Worm (Caenorhabditis elegans) whole organism, late embryonic: ENCODE results near the gene abch-1.
A peak's percentile ranks its signal among the peaks of the same experiment; 100 is the strongest.

Experiments used
- C08G9.2 ChIP-seq: sonication (generic microtip); optimal IDR thresholded peaks from 2 replicates; lab custom pipeline; 2016; ENCODE audit warnings: mild to moderate bottlenecking, missing genetic modification characterization, moderate library complexity, missing compliant biosample characterization
- K09A11.1 ChIP-seq: sonication (generic microtip); optimal IDR thresholded peaks from 2 replicates; lab custom pipeline; 2017; ENCODE audit warnings: antibody characterized with exemption, mild to moderate bottlenecking, missing genetic modification characterization, missing compliant biosample characterization; ENCODE audit not compliant: insufficient read depth
- Y22D7AL.16 ChIP-seq: sonication (generic microtip); optimal IDR thresholded peaks from 2 replicates; lab custom pipeline; 2016; ENCODE audit warnings: missing genetic modification characterization, missing compliant biosample characterization
- ahr-1 ChIP-seq: sonication (generic microtip); optimal IDR thresholded peaks from 2 replicates; lab custom pipeline; 2016; ENCODE audit warnings: missing genetic modification characterization, missing compliant biosample characterization
- ceh-18 ChIP-seq: sonication (generic microtip); optimal IDR thresholded peaks from 2 replicates; lab custom pipeline; 2016; ENCODE audit warnings: missing genetic modification characterization, missing compliant biosample characterization
- ceh-19 ChIP-seq: fragments of 200-800 bp; sonication (Bioruptor generic); optimal IDR thresholded peaks from 2 replicates; lab custom pipeline; 2018; ENCODE audit warnings: mild to moderate bottlenecking, missing genetic modification characterization, missing compliant biosample characterization
- ceh-24 ChIP-seq: sonication (generic microtip); optimal IDR thresholded peaks from 2 replicates; lab custom pipeline; 2016; ENCODE audit warnings: mild to moderate bottlenecking, missing genetic modification characterization, missing compliant biosample characterization
- ceh-30 ChIP-seq: fragments of 150-350 bp; optimal IDR thresholded peaks from 2 replicates; lab custom pipeline; 2014; ENCODE audit warnings: missing biosample characterization, missing genetic modification characterization
- ceh-31 ChIP-seq: sonication (generic microtip); optimal IDR thresholded peaks from 2 replicates; lab custom pipeline; 2016; ENCODE audit warnings: missing genetic modification characterization, missing compliant biosample characterization
- ceh-34 ChIP-seq: sonication (generic microtip); optimal IDR thresholded peaks from 2 replicates; lab custom pipeline; 2016; ENCODE audit warnings: mild to moderate bottlenecking, missing genetic modification characterization, missing compliant biosample characterization
- ceh-45 ChIP-seq: fragments of 200-800 bp; sonication (Bioruptor generic); IDR thresholded peaks from 2 replicates; pipeline ENCODE4 v1.3.6; 2022; ENCODE audit warnings: missing genetic modification reagents, missing genetic modification characterization, missing compliant biosample characterization
- ceh-48 ChIP-seq: sonication (generic microtip); optimal IDR thresholded peaks from 2 replicates; lab custom pipeline; 2016; ENCODE audit warnings: missing genetic modification characterization, inconsistent platforms, missing compliant biosample characterization
- ceh-9 ChIP-seq: sonication (generic microtip); optimal IDR thresholded peaks from 2 replicates; lab custom pipeline; 2016; ENCODE audit warnings: mild to moderate bottlenecking, missing genetic modification characterization, inconsistent platforms, missing compliant biosample characterization
- che-1 ChIP-seq: sonication (generic microtip); optimal IDR thresholded peaks from 2 replicates; lab custom pipeline; 2016; ENCODE audit warnings: mild to moderate bottlenecking, missing genetic modification characterization, missing compliant biosample characterization
- dmd-4 ChIP-seq: sonication (generic microtip); optimal IDR thresholded peaks from 2 replicates; lab custom pipeline; 2016; ENCODE audit warnings: borderline replicate concordance, missing genetic modification characterization, missing compliant biosample characterization
- elt-2 ChIP-seq: sonication (generic microtip); optimal IDR thresholded peaks from 2 replicates; lab custom pipeline; 2016; ENCODE audit warnings: missing genetic modification reagents, missing genetic modification characterization, missing compliant biosample characterization
- fkh-6 ChIP-seq: sonication (generic microtip); optimal IDR thresholded peaks from 2 replicates; lab custom pipeline; 2016; ENCODE audit warnings: missing genetic modification characterization, missing compliant biosample characterization
- gmeb-2 ChIP-seq: sonication (generic microtip); optimal IDR thresholded peaks from 2 replicates; lab custom pipeline; 2016; ENCODE audit warnings: missing genetic modification characterization, inconsistent platforms, missing compliant biosample characterization
- hlh-15 ChIP-seq: sonication (generic microtip); optimal IDR thresholded peaks from 2 replicates; lab custom pipeline; 2016; ENCODE audit warnings: missing genetic modification characterization, missing compliant biosample characterization
- hlh-30 ChIP-seq: sonication (generic microtip); optimal IDR thresholded peaks from 2 replicates; lab custom pipeline; 2017; ENCODE audit warnings: antibody characterized with exemption, missing genetic modification characterization, missing compliant biosample characterization; ENCODE audit not compliant: insufficient read depth
- lin-11 ChIP-seq: fragments of 200-800 bp; sonication (Bioruptor generic); optimal IDR thresholded peaks from 2 replicates; lab custom pipeline; 2018; ENCODE audit warnings: mild to moderate bottlenecking, missing genetic modification characterization, missing compliant biosample characterization
- mec-3 ChIP-seq: sonication (generic microtip); optimal IDR thresholded peaks from 2 replicates; lab custom pipeline; 2016; ENCODE audit warnings: borderline replicate concordance, missing genetic modification characterization, missing compliant biosample characterization
- nfya-1 ChIP-seq: sonication (generic microtip); optimal IDR thresholded peaks from 2 replicates; lab custom pipeline; 2017; ENCODE audit warnings: missing genetic modification characterization, mild to moderate bottlenecking, missing compliant biosample characterization, antibody characterized with exemption, moderate library complexity
- nhr-232 ChIP-seq: sonication (generic microtip); optimal IDR thresholded peaks from 2 replicates; lab custom pipeline; 2016; ENCODE audit warnings: missing genetic modification characterization, missing compliant biosample characterization
- npax-4 ChIP-seq: sonication (generic microtip); optimal IDR thresholded peaks from 2 replicates; lab custom pipeline; 2016; ENCODE audit warnings: missing genetic modification characterization, missing compliant biosample characterization
- pha-2 ChIP-seq: sonication (generic microtip); optimal IDR thresholded peaks from 2 replicates; lab custom pipeline; 2017; ENCODE audit warnings: mild to moderate bottlenecking, missing genetic modification characterization, missing compliant biosample characterization
- pqm-1 ChIP-seq: sonication (generic microtip); optimal IDR thresholded peaks from 2 replicates; lab custom pipeline; 2016; ENCODE audit warnings: missing genetic modification characterization, missing compliant biosample characterization
- pros-1 ChIP-seq: fragments of 150-350 bp; optimal IDR thresholded peaks from 2 replicates; lab custom pipeline; 2014; ENCODE audit warnings: missing biosample characterization, missing genetic modification reagents, missing genetic modification characterization
- rnt-1 ChIP-seq: sonication (generic microtip); optimal IDR thresholded peaks from 2 replicates; lab custom pipeline; 2016; ENCODE audit warnings: missing genetic modification characterization, missing compliant biosample characterization
- sdc-2 ChIP-seq: sonication (generic microtip); optimal IDR thresholded peaks from 2 replicates; lab custom pipeline; 2016; ENCODE audit warnings: missing genotype, missing genetic modification characterization, missing compliant biosample characterization
- syd-9 ChIP-seq: sonication (generic microtip); optimal IDR thresholded peaks from 2 replicates; lab custom pipeline; 2016; ENCODE audit warnings: mild to moderate bottlenecking, missing genetic modification characterization, moderate library complexity, missing compliant biosample characterization
- tbx-2 ChIP-seq: sonication (generic microtip); optimal IDR thresholded peaks from 2 replicates; lab custom pipeline; 2016; ENCODE audit warnings: missing genetic modification characterization, missing compliant biosample characterization
- tbx-7 ChIP-seq: sonication (generic microtip); optimal IDR thresholded peaks from 2 replicates; lab custom pipeline; 2016; ENCODE audit warnings: missing genotype, missing genetic modification characterization, missing compliant biosample characterization
- ttx-3 ChIP-seq: sonication (generic microtip); optimal IDR thresholded peaks from 2 replicates; lab custom pipeline; 2016; ENCODE audit warnings: missing genetic modification reagents, missing genetic modification characterization, missing compliant biosample characterization
- unc-42 ChIP-seq: sonication (generic microtip); optimal IDR thresholded peaks from 2 replicates; lab custom pipeline; 2016; ENCODE audit warnings: missing genotype, missing genetic modification characterization, missing compliant biosample characterization
- unc-55 ChIP-seq: sonication (generic microtip); optimal IDR thresholded peaks from 2 replicates; lab custom pipeline; 2017; ENCODE audit warnings: missing biosample characterization, missing genetic modification reagents, missing genetic modification characterization
- unc-86 ChIP-seq: sonication (generic microtip); optimal IDR thresholded peaks from 2 replicates; lab custom pipeline; 2016; ENCODE audit warnings: missing genetic modification characterization, missing compliant biosample characterization
- ztf-16 ChIP-seq: sonication (generic microtip); optimal IDR thresholded peaks from 2 replicates; lab custom pipeline; 2017; ENCODE audit warnings: missing genetic modification characterization, missing compliant biosample characterization

Gene abch-1

DNA sequence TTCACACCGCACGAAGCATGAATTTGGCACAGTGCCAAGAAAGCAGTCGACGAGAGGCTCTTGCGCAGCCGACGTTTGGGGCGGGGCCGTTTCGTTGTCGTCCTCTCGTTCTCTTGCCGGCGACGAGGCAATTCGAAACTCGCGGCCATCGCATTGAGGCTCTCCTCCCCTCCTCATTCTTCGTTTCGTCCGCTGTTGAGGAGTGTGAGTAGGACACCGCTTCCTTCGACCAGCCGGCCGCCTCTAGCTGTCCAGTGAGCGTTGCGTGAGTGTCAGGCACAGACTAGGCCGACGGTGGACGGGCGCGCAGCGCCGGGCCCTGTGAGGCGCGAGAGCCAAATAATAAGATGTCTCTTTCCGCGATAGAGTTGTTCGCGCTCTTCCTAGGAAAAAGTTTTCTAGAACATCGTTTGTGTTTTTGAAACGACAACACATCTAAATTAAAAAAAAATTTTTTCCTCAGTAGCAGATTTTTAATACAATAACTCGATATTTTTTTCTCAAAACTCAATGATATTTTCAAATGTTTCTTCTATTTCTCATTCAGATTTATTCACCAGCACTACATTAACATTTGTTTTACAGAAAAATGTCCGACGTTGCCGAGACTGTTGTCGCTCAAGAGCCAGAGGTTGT is 39.5 kb downstream of the abch-1 start, which contains the start of the genes T28D9.11 and T28D9.1 (continued):
- TF ChIP-seq npax-4 (no peak), sdc-2 (peak; percentile 37), lin-11 (no peak), dmd-4 (tag; lab: Kevin White, UChicago) (peak; percentile 50), hlh-15 (tag; lab: Kevin White, UChicago) (no peak), syd-9 (peak; percentile 61), ttx-3 (tag; lab: Kevin White, UChicago) (no peak), rnt-1 (tag; lab: Kevin White, UChicago) (no peak), ceh-18 (peak; percentile 27), pha-2 (tag; lab: Kevin White, UChicago) (no peak), C08G9.2 (tag; lab: Kevin White, UChicago) (peak; percentile 49), nfya-1 (tag; lab: Kevin White, UChicago) (peak; percentile 64), ceh-30 (no peak), Y22D7AL.16 (tag; lab: Kevin White, UChicago) (no peak), ahr-1 (tag; lab: Kevin White, UChicago) (no peak), gmeb-2 (tag; lab: Kevin White, UChicago) (no peak), pqm-1 (tag; lab: Kevin White, UChicago) (no peak)

- TF ChIP-seq fkh-6 (tag; lab: Kevin White, UChicago) (no peak), C08G9.2 (tag; lab: Kevin White, UChicago) (no peak), unc-42 (tag; lab: Kevin White, UChicago) (no peak), pha-2 (tag; lab: Kevin White, UChicago) (no peak), ceh-45 (GFP tag; lab: Robert Waterston, UW) (no peak), elt-2 (tag; lab: Kevin White, UChicago) (no peak), pros-1 (tag; lab: Kevin White, UChicago) (no peak), nhr-232 (tag; lab: Kevin White, UChicago) (no peak), tbx-7 (tag; lab: Kevin White, UChicago) (no peak), K09A11.1 (tag; lab: Kevin White, UChicago) (no peak), che-1 (tag; lab: Kevin White, UChicago) (no peak), ceh-19 (GFP tag; lab: Kevin White, UChicago) (no peak)
- TF ChIP-seq, all 69 proteins: peak for 0
Observed at ce11 chrII:6491187-6491586, 40.2 kb downstream of the abch-1 start.

DNA sequence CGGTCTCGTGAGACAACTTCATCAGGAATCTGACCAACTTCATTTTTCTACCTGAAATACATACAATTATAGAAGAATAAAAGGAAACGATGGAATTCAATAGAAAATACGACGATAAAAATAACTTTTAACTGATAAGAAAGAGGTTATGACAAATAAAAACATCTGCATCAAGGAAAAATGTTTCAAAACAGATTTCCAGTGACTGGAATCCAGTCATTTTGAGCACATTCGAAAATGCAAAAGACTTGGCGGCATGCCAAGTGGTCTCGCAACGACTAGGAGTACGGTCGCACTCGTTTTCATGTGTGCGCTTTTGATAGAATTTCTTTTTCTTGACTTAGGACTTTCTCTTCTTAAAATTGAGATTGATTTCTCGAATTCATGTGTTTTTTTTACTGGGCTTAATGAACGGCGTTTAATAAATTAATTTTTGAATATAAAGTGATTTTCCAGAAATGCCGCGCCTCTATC is 41.7 kb downstream of the abch-1 start, which contains the start of the genes snr-3 and rsp-5:
snr-3 (minus strand) TSS at position 51 of the 474 bp plus-strand sequence.
rsp-5 (plus strand) TSS at position 455 of the 474 bp plus-strand sequence.
- TF ChIP-seq nfya-1 (tag; lab: Kevin White, UChicago): peak; percentile 79
- no peak for TF ChIP-seq ceh-24 (tag; lab: Kevin White, UChicago)
- no peak for TF ChIP-seq ztf-16
- peak; percentile 8 for TF ChIP-seq tbx-2 (tag; lab: Kevin White, UChicago)

DNA sequence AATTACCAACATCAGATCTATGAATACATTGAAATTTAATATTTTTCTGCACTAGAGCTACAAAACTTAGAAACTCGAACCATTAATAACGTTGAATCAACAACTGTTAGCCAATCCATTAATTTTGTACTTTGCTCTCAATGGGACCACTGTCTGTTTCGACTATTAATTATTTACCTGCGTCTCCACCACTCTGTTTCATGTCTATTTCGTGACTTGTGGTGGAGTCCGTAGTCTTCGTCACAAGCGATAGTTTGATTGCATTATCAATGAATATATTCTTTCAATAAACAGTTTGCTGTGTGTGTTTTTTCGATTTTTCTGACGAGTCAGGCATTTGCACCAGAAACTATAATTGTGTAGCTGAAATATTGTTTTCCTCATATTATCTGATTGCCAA is 45.1 kb downstream of the abch-1 start:
- TF ChIP-seq npax-4: no peak
- peak; percentile 31 for TF ChIP-seq unc-55
- TF ChIP-seq rnt-1 (tag; lab: Kevin White, UChicago): peak; percentile 16
- TF ChIP-seq, all 69 proteins: peak for 2

- no peak for TF ChIP-seq nfya-1 (tag; lab: Kevin White, UChicago)
- no peak for TF ChIP-seq rnt-1 (tag; lab: Kevin White, UChicago)
- no peak for TF ChIP-seq Y22D7AL.16 (tag; lab: Kevin White, UChicago)
- TF ChIP-seq ceh-30: no peak
- no peak for TF ChIP-seq elt-2 (tag; lab: Kevin White, UChicago)
- TF ChIP-seq ztf-16: no peak
- no peak for TF ChIP-seq unc-86 (tag; lab: Kevin White, UChicago)
- TF ChIP-seq hlh-30 (tag; lab: Kevin White, UChicago): no peak
- no peak for TF ChIP-seq ceh-48
- TF ChIP-seq ceh-31 (tag; lab: Kevin White, UChicago): no peak
- TF ChIP-seq ceh-34 (tag; lab: Kevin White, UChicago): no peak
- no peak for TF ChIP-seq ceh-9 (tag; lab: Kevin White, UChicago)
- TF ChIP-seq mec-3: no peak
- TF ChIP-seq che-1 (tag; lab: Kevin White, UChicago): no peak
Observed at ce11 chrII:6484876-6485526, 46.4 kb downstream of the abch-1 start, which contains the start of the genes lido-16 and plpp-1.2. TSS of gene lido-16 (minus strand) at chrII:6484976. TSS of gene plpp-1.2 (plus strand) at chrII:6485476.
